Worm (Caenorhabditis elegans): ENCODE measurements around the gene pqn-35.

DNA sequence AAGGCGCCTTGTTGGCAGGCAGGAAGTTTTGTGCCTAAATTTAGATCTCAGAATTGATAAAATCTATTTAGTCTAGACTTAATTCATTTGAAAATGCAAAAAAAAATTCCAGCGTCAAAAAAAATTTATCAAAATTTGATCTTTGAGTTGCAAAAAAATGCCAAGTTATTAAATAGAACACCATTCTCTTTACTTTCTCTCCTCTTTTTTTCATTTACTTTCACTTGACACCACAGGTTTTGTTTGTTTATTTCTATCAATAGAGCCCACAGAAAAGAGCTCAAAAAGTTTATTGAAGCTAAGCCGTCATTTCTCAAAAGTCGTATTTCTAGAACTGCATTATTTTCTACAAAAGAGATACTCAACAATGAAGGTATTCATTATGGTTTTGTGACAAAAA lies at the start of gene pqn-35:
- TF ChIP-seq R02D3.7 (tag; optimal IDR thresholded peaks at IDR 0.05) (no peak), F13H6.1 (tag; optimal IDR thresholded peaks at IDR 0.05) (no peak), ztf-4 (tag; optimal IDR thresholded peaks at IDR 0.05) (no peak), mdl-1 (tag; optimal IDR thresholded peaks at IDR 0.05) (no peak), nhr-23 (tag; optimal IDR thresholded peaks at IDR 0.05) (no peak), nhr-12 (tag; optimal IDR thresholded peaks at IDR 0.05) (no peak), lin-39 (tag; optimal IDR thresholded peaks at IDR 0.05) (no peak), egl-27 (tag; optimal IDR thresholded peaks at IDR 0.05) (no peak), ama-1 (optimal IDR thresholded peaks at IDR 0.05) (no peak), elt-3 (tag; optimal IDR thresholded peaks at IDR 0.05) (no peak), Y55F3AM.14 (GFP tag; optimal IDR thresholded peaks at IDR 0.05) (no peak), skn-1 (tag; optimal IDR thresholded peaks at IDR 0.05) (no peak)

Data from whole organism, L2 larva.